Fruit fly (Drosophila melanogaster): ENCODE results near the gene CG10694.

CG10694 gene

DNA sequence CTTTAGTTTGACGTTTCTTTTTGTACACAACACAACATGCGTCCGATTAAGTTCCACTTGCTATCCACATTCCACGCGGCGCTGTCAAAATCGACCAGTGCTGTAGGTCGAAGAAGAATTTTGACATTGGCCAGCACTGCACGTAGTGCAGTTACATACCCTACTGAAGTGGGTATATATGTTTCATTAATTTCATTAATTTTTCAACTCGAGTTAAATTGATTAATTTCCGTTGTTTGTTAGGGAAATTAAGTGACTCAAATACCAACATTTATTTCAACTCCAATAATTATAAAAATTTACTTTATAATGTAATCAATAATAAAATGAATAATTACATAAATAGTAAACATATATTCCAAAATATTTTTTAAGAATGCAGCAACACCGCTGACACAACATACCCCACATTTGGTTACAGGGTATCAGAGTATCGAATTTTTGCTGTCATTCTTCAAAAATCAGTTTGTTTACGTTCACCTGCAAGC, 1.8 kb downstream of the CG10694 start, which contains the start of the genes eIF4EHP and CG18428 (continued):
- TF ChIP-seq spab (GFP tag; optimal IDR thresholded peaks at IDR 0.05) (peak; percentile 99), acj6 (GFP tag; optimal IDR thresholded peaks at IDR 0.05) (peak; percentile 99), Eip93F (GFP tag; optimal IDR thresholded peaks at IDR 0.05) (peak; percentile 93), CG11902 (GFP tag; optimal IDR thresholded peaks at IDR 0.05) (peak; percentile 98), fd85E (GFP tag; optimal IDR thresholded peaks at IDR 0.05) (peak; percentile 96), Sox102F (GFP tag; optimal IDR thresholded peaks at IDR 0.05) (peak; percentile 96), CG8319 (GFP tag; optimal IDR thresholded peaks at IDR 0.05) (peak; percentile 95), cyc (GFP tag; optimal IDR thresholded peaks at IDR 0.05) (peak; percentile 95), esn (GFP tag; optimal IDR thresholded peaks at IDR 0.05) (peak; percentile 98), CG3032 (tag; optimal IDR thresholded peaks at IDR 0.05) (peak; percentile 100), CG6163 (GFP tag; IDR thresholded peaks at IDR 0.05) (no peak; the same call in 2 of the 3 replicates), CG7368 (GFP tag; optimal IDR thresholded peaks at IDR 0.05) (peak; percentile 98), Smox (GFP tag; optimal IDR thresholded peaks at IDR 0.05) (peak; percentile 94), ss (GFP tag; optimal IDR thresholded peaks at IDR 0.05) (peak; percentile 99 to 100), CG11762 (GFP tag; optimal IDR thresholded peaks at IDR 0.05; ENCODE audit: insufficient read depth) (peak; percentile 99), CG32006 (GFP tag; optimal IDR thresholded peaks at IDR 0.05) (peak; percentile 100), CG4318 (GFP tag; optimal IDR thresholded peaks at IDR 0.05) (peak; percentile 99), topi (GFP tag; optimal IDR thresholded peaks at IDR 0.05) (peak; percentile 95), CG1621 (tag; optimal IDR thresholded peaks at IDR 0.05) (peak; percentile 97), net (GFP tag; optimal IDR thresholded peaks at IDR 0.05) (peak; percentile 99), CG16779 (tag; optimal IDR thresholded peaks at IDR 0.05) (peak; percentile 98), CG9139 (GFP tag; optimal IDR thresholded peaks at IDR 0.05) (peak; percentile 99), CG6854 (GFP tag; optimal IDR thresholded peaks at IDR 0.05) (peak; percentile 98), Blimp-1 (GFP tag; optimal IDR thresholded peaks at IDR 0.05) (peak; percentile 98), vri (GFP tag; optimal IDR thresholded peaks at IDR 0.05) (peak; percentile 90), CG34406 (GFP tag; optimal IDR thresholded peaks at IDR 0.05) (peak; percentile 100), pdm3 (GFP tag; optimal IDR thresholded peaks at IDR 0.05) (peak; percentile 96), Sox15 (GFP tag; optimal IDR thresholded peaks at IDR 0.05) (peak; percentile 98)

DNA sequence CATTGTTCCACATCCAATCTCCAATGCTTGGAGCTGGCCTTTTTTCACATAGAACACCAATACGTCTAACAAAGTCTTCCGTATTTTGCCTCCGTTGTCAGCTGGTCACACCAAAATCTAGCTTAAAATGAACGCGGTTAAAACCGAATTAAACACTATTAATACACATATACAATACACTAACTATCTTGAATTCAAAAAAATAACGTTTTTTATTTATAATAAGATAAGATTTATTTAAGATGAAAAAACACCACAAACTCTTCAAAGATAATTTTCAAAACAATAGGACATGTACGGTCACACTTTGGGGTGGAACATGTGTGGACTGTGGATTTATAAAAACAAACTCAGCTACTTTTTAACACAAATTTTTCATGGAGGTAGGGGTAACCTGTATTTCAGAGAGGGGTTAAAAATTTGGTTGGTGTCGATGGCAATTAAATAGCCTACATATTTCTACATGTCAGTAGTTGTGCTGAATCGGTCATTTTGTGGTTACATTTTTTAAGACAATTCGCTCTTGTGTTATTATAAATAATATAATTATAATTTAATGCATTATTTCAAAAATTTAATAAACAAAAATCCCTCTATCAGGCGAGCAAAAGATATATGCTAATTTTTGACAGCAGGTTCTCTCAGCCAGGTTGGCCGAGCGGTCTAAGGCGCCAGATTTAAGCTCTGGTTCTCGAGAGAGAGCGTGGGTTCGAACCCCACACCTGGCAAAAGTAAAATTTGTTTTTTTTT, 5.3 kb downstream of the CG10694 start, which contains the start of gene CG13605:
Gene CG13605 (minus strand): TSS at position 70 of the 750 bp plus-strand sequence.
- TF ChIP-seq net (GFP tag; optimal IDR thresholded peaks at IDR 0.05) (peak; percentile 72), CG31627 (GFP tag; optimal IDR thresholded peaks at IDR 0.05) (peak; percentile 51), Gug (GFP tag; IDR thresholded peaks at IDR 0.05) (peak; percentile 44), Eip93F (GFP tag; optimal IDR thresholded peaks at IDR 0.05) (peak; percentile 60), svp (GFP tag) (peak; percentile 66), CG8632 (GFP tag; optimal IDR thresholded peaks at IDR 0.05) (peak; percentile 62), Eip78C (GFP tag) (peak; percentile 91), Hr39 (GFP tag; optimal IDR thresholded peaks at IDR 0.05) (peak; percentile 67), CG6808 (GFP tag; optimal IDR thresholded peaks at IDR 0.05) (peak; percentile 24), ss (GFP tag; optimal IDR thresholded peaks at IDR 0.05) (peak; percentile 35 to 51), Smox (GFP tag; optimal IDR thresholded peaks at IDR 0.05) (peak; percentile 65), Sox15 (GFP tag; optimal IDR thresholded peaks at IDR 0.05) (peak; percentile 25), achi (GFP tag; optimal IDR thresholded peaks at IDR 0.05) (peak; percentile 70), CG6792 (GFP tag; optimal IDR thresholded peaks at IDR 0.05) (peak; percentile 56), CG8119 (GFP tag; IDR thresholded peaks at IDR 0.05) (peak; percentile 78; the same call in 2 of the 3 replicates), CG4318 (GFP tag; optimal IDR thresholded peaks at IDR 0.05) (peak; percentile 43), Ets96B (tag; optimal IDR thresholded peaks at IDR 0.05) (peak; percentile 48), eg (GFP tag; IDR thresholded peaks at IDR 0.05) (peak; percentile 82), CG3919 (GFP tag; optimal IDR thresholded peaks at IDR 0.05) (peak; percentile 78), CG7368 (GFP tag; optimal IDR thresholded peaks at IDR 0.05) (peak; percentile 57), Sox102F (GFP tag; optimal IDR thresholded peaks at IDR 0.05) (peak; percentile 71), pdm3 (GFP tag; optimal IDR thresholded peaks at IDR 0.05) (peak; percentile 65), dac (GFP tag; optimal IDR thresholded peaks at IDR 0.05) (peak; percentile 25), Sox14 (GFP tag; optimal IDR thresholded peaks at IDR 0.05) (peak; percentile 41), CG1621 (tag; optimal IDR thresholded peaks at IDR 0.05) (no peak), Hr38 (GFP tag; optimal IDR thresholded peaks at IDR 0.05) (no peak), fd59A (GFP tag; optimal IDR thresholded peaks at IDR 0.05) (no peak), Lpt (GFP tag; optimal IDR thresholded peaks at IDR 0.05) (peak; percentile 33), CG11294 (GFP tag; IDR thresholded peaks at IDR 0.05) (peak; percentile 62), CG6854 (GFP tag; optimal IDR thresholded peaks at IDR 0.05) (peak; percentile 69), vri (GFP tag; optimal IDR thresholded peaks at IDR 0.05) (peak; percentile 65), CG11902 (GFP tag; optimal IDR thresholded peaks at IDR 0.05) (no peak), topi (GFP tag; optimal IDR thresholded peaks at IDR 0.05) (peak; percentile 73)
